Worm (Caenorhabditis elegans) whole organism, L3 larva: ENCODE results near the gene F32D8.15.

ENCODE experiments used
- ZK546.5 ChIP-seq: sonication (generic microtip); optimal IDR thresholded peaks from 2 replicates; lab custom pipeline; 2017; ENCODE audit warnings: missing biosample characterization, missing genetic modification characterization
- ceh-16 ChIP-seq: sonication (generic microtip); optimal IDR thresholded peaks from 2 replicates; lab custom pipeline; 2017; ENCODE audit warnings: missing biosample characterization, missing genetic modification characterization
- elt-2 ChIP-seq: sonication (generic microtip); optimal IDR thresholded peaks from 2 replicates; lab custom pipeline; 2016; ENCODE audit warnings: missing genetic modification reagents, mild to moderate bottlenecking, missing genetic modification characterization, missing compliant biosample characterization
- lin-39 ChIP-seq: fragments of 150-350 bp; optimal IDR thresholded peaks from 2 replicates; lab custom pipeline; 2018; ENCODE audit warnings: missing biosample characterization, missing genetic modification reagents, missing genetic modification characterization
- nhr-11 ChIP-seq: fragments of 150-350 bp; optimal IDR thresholded peaks from 2 replicates; lab custom pipeline; 2014; ENCODE audit warnings: missing biosample characterization, missing genetic modification characterization
- nhr-43 ChIP-seq: sonication (generic microtip); optimal IDR thresholded peaks from 2 replicates; lab custom pipeline; 2016; ENCODE audit warnings: mild to moderate bottlenecking, missing genetic modification characterization, missing compliant biosample characterization; ENCODE audit not compliant: poor library complexity, severe bottlenecking
- nhr-67 ChIP-seq: fragments of 150-350 bp; optimal IDR thresholded peaks from 2 replicates; lab custom pipeline; 2014; ENCODE audit warnings: missing biosample characterization, missing genetic modification characterization
- nhr-77 ChIP-seq: fragments of 150-350 bp; optimal IDR thresholded peaks from 2 replicates; lab custom pipeline; 2014; ENCODE audit warnings: missing biosample characterization, missing genetic modification characterization
- unc-39 ChIP-seq: sonication (generic microtip); optimal IDR thresholded peaks from 4 replicates; lab custom pipeline; 2017; ENCODE audit warnings: missing biosample characterization, missing genetic modification characterization
- zag-1 ChIP-seq: fragments of 150-350 bp; optimal IDR thresholded peaks from 2 replicates; lab custom pipeline; 2014; ENCODE audit warnings: missing biosample characterization, missing genetic modification characterization
- ztf-11 ChIP-seq: fragments of 150-350 bp; optimal IDR thresholded peaks from 2 replicates; lab custom pipeline; 2014; ENCODE audit warnings: missing biosample characterization, missing genetic modification characterization

ce11 chrV:10904795-10905194 is 947 bp downstream of the F32D8.15 start:
- TF ChIP-seq lin-39 (peak; percentile 52), nhr-11 (tag; lab: Kevin White, UChicago) (no peak), nhr-43 (no peak), nhr-67 (tag; lab: Kevin White, UChicago) (no peak), nhr-77 (tag; lab: Kevin White, UChicago) (no peak), unc-39 (tag; lab: Kevin White, UChicago) (no peak), ztf-11 (tag; lab: Kevin White, UChicago) (no peak), ZK546.5 (tag; lab: Kevin White, UChicago) (no peak), ceh-16 (no peak), zag-1 (no peak), elt-2 (no peak)
